Worm (Caenorhabditis elegans) whole organism, midembryonic: ENCODE results near the gene C49F5.5.

Experiments
- T22C8.4 ChIP-seq: fragments of 200-800 bp; sonication (Bioruptor generic); IDR thresholded peaks from 2 replicates; pipeline ENCODE4 v1.3.6; 2022; ENCODE audit warnings: missing genetic modification characterization, missing compliant biosample characterization
- cog-1 ChIP-seq: sonication (generic microtip); optimal IDR thresholded peaks from 2 replicates; lab custom pipeline; 2016; ENCODE audit warnings: missing genetic modification characterization, missing compliant biosample characterization
- flt-1 ChIP-seq: fragments of 200-800 bp; sonication (Bioruptor generic); IDR thresholded peaks from 2 replicates; pipeline ENCODE4 v1.3.6; 2022; ENCODE audit warnings: missing genetic modification characterization, missing compliant biosample characterization
- klf-2 ChIP-seq: fragments of 200-800 bp; sonication (Bioruptor generic); conservative IDR thresholded peaks from 2 replicates; pipeline ENCODE4 v1.3.6; 2022; ENCODE audit warnings: missing genetic modification reagents, missing genetic modification characterization, missing compliant biosample characterization
- med-1 ChIP-seq: sonication (generic microtip); optimal IDR thresholded peaks from 2 replicates; lab custom pipeline; 2017; ENCODE audit warnings: missing genetic modification characterization, mild to moderate bottlenecking, missing compliant biosample characterization, antibody characterized with exemption, missing genetic modification reagents; ENCODE audit not compliant: insufficient read depth
- ref-1 ChIP-seq: fragments of 200-800 bp; sonication (Bioruptor generic); conservative IDR thresholded peaks from 2 replicates; pipeline ENCODE4 v1.3.6; 2022; ENCODE audit warnings: missing genetic modification reagents, missing genetic modification characterization, missing compliant biosample characterization
- tab-1 ChIP-seq: fragments of 200-800 bp; sonication (Bioruptor generic); IDR thresholded peaks from 2 replicates; pipeline ENCODE4 v1.3.6; 2022; ENCODE audit warnings: missing genetic modification characterization, missing compliant biosample characterization
- ztf-23 ChIP-seq: fragments of 200-800 bp; sonication (Bioruptor generic); IDR thresholded peaks from 2 replicates; pipeline ENCODE4 v1.3.6; 2022; ENCODE audit warnings: missing genetic modification reagents, missing genetic modification characterization, missing compliant biosample characterization
- ztf-29 ChIP-seq: fragments of 200-800 bp; sonication (Bioruptor generic); IDR thresholded peaks from 2 replicates; pipeline ENCODE4 v1.3.6; 2022; ENCODE audit warnings: missing genetic modification reagents, missing genetic modification characterization, missing compliant biosample characterization

The C49F5.5 gene

ce11 chrX:11985887-11986286 is at the start of gene C49F5.5:
Gene C49F5.5, plus strand, starts transcription at chrX:11986187.
- TF ChIP-seq cog-1 (tag; lab: Kevin White, UChicago): no peak
- TF ChIP-seq klf-2 (GFP tag; lab: Robert Waterston, UW): no peak
- TF ChIP-seq tab-1: no peak
- no peak for TF ChIP-seq flt-1 (GFP tag; lab: Robert Waterston, UW)
- no peak for TF ChIP-seq ztf-23 (GFP tag; lab: Robert Waterston, UW)
- TF ChIP-seq ref-1: no peak
- no peak for TF ChIP-seq med-1
- TF ChIP-seq ztf-29: no peak
- no peak for TF ChIP-seq T22C8.4 (GFP tag; lab: Robert Waterston, UW)

ce11 chrX:11937343-11937935 is 48.5 kb upstream of the C49F5.5 start:
- no peak for TF ChIP-seq ztf-29
- peak; percentile 86 for TF ChIP-seq ztf-23 (GFP tag; lab: Robert Waterston, UW)
- peak; percentile 100 for TF ChIP-seq T22C8.4 (GFP tag; lab: Robert Waterston, UW)
- peak; percentile 74; the same call in 1 of the 2 replicates for TF ChIP-seq tab-1
- peak; percentile 64 for TF ChIP-seq med-1
- peak; percentile 48 for TF ChIP-seq ref-1
- TF ChIP-seq flt-1 (GFP tag; lab: Robert Waterston, UW): peak; percentile 90
- TF ChIP-seq klf-2 (GFP tag; lab: Robert Waterston, UW): peak; percentile 67
- peak; percentile 95 for TF ChIP-seq cog-1 (tag; lab: Kevin White, UChicago)

- no peak for TF ChIP-seq med-1
- no peak for TF ChIP-seq flt-1 (GFP tag; lab: Robert Waterston, UW)
- no peak for TF ChIP-seq ztf-23 (GFP tag; lab: Robert Waterston, UW)
- TF ChIP-seq ref-1: no peak
- TF ChIP-seq klf-2 (GFP tag; lab: Robert Waterston, UW): no peak
- no peak for TF ChIP-seq ztf-29
These were observed 47.2 kb upstream of the C49F5.5 start, which contains the start of gene F55G7.5 for ce11 chrX:11938826-11939225. Gene F55G7.5, minus strand, starts transcription at chrX:11938926.

- TF ChIP-seq med-1 (no peak), ztf-23 (GFP tag; lab: Robert Waterston, UW) (no peak), T22C8.4 (GFP tag; lab: Robert Waterston, UW) (no peak), ref-1 (no peak), ztf-29 (no peak), cog-1 (tag; lab: Kevin White, UChicago) (no peak), tab-1 (no peak), klf-2 (GFP tag; lab: Robert Waterston, UW) (no peak), flt-1 (GFP tag; lab: Robert Waterston, UW) (no peak)
These were observed 44.0 kb upstream of the C49F5.5 start, which contains the start of gene F55G7.3 for ce11 chrX:11941951-11942350. Gene F55G7.3, minus strand, starts transcription at chrX:11942051.

- TF ChIP-seq flt-1 (GFP tag; lab: Robert Waterston, UW) (no peak), cog-1 (tag; lab: Kevin White, UChicago) (peak; percentile 32), T22C8.4 (GFP tag; lab: Robert Waterston, UW) (peak; percentile 78), ztf-23 (GFP tag; lab: Robert Waterston, UW) (no peak), klf-2 (GFP tag; lab: Robert Waterston, UW) (no peak), ref-1 (no peak), med-1 (no peak), ztf-29 (no peak), tab-1 (no peak)
These were observed 39.1 kb upstream of the C49F5.5 start, which contains the start of gene nfya-1 for ce11 chrX:11946788-11947463. Gene nfya-1, minus strand, starts transcription at chrX:11946838.

ce11 chrX:11948184-11948894 is 37.6 kb upstream of the C49F5.5 start, which contains the start of gene lsd-1:
Gene lsd-1, plus strand, starts transcription at chrX:11948844.
- TF ChIP-seq klf-2 (GFP tag; lab: Robert Waterston, UW): no peak
- no peak for TF ChIP-seq flt-1 (GFP tag; lab: Robert Waterston, UW)
- TF ChIP-seq T22C8.4 (GFP tag; lab: Robert Waterston, UW): no peak
- TF ChIP-seq med-1: no peak
- no peak for TF ChIP-seq ztf-29
- no peak for TF ChIP-seq ref-1
- no peak for TF ChIP-seq tab-1

ce11 chrX:11952129-11952528 is 33.9 kb upstream of the C49F5.5 start:
- TF ChIP-seq med-1: no peak
- no peak for TF ChIP-seq ref-1
- TF ChIP-seq cog-1 (tag; lab: Kevin White, UChicago): no peak
- TF ChIP-seq tab-1: no peak
- no peak for TF ChIP-seq klf-2 (GFP tag; lab: Robert Waterston, UW)
- TF ChIP-seq ztf-23 (GFP tag; lab: Robert Waterston, UW): no peak
- no peak for TF ChIP-seq T22C8.4 (GFP tag; lab: Robert Waterston, UW)
- no peak for TF ChIP-seq ztf-29
- TF ChIP-seq flt-1 (GFP tag; lab: Robert Waterston, UW): no peak

ce11 chrX:11953229-11953628 is 32.8 kb upstream of the C49F5.5 start, which contains the start of gene T08D10.4:
Gene T08D10.4, minus strand, starts transcription at chrX:11953329.
- TF ChIP-seq T22C8.4 (GFP tag; lab: Robert Waterston, UW): no peak
- no peak for TF ChIP-seq tab-1
- TF ChIP-seq klf-2 (GFP tag; lab: Robert Waterston, UW): no peak
- no peak for TF ChIP-seq ztf-29
- TF ChIP-seq flt-1 (GFP tag; lab: Robert Waterston, UW): no peak
- no peak for TF ChIP-seq ref-1
- TF ChIP-seq cog-1 (tag; lab: Kevin White, UChicago): no peak
- TF ChIP-seq ztf-23 (GFP tag; lab: Robert Waterston, UW): no peak
- TF ChIP-seq med-1: no peak

- TF ChIP-seq ztf-29 (no peak), cog-1 (tag; lab: Kevin White, UChicago) (no peak), flt-1 (GFP tag; lab: Robert Waterston, UW) (no peak), ref-1 (no peak), med-1 (no peak), klf-2 (GFP tag; lab: Robert Waterston, UW) (no peak), T22C8.4 (GFP tag; lab: Robert Waterston, UW) (no peak), ztf-23 (GFP tag; lab: Robert Waterston, UW) (no peak)
These were observed 30.9 kb upstream of the C49F5.5 start, which contains the start of gene T08D10.3 for ce11 chrX:11955125-11955524. Gene T08D10.3, plus strand, starts transcription at chrX:11955425.
